Worm (Caenorhabditis elegans): ENCODE results near the gene ZK742.6.

DNA sequence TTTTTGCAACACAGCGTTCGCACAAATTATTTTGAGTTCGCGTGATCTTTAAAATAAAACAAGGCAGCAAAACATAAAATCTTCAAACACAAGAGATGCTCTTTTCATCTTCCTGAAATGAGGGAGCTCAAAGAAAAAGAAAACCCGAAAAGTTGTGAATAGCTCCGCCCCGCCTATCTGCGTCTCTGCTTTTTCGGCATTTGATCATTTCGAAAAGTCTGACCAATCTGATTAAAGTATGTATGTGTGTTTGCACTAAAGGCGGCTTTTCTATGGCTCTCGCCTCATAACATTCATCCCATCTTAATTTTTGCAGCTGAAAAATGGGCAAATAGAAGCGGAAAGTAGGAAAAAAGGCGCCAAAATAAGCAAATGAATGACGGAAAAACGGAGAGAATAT is 4.8 kb upstream of the ZK742.6 start:
- TF ChIP-seq ces-1 (GFP tag; optimal IDR thresholded peaks at IDR 0.05) (peak; percentile 68), lsy-2 (tag; optimal IDR thresholded peaks at IDR 0.05) (no peak)
